Worm (Caenorhabditis elegans) whole organism, midembryonic: ENCODE results near the gene dnbp-1.

Source experiments
- T22C8.4 ChIP-seq: fragments of 200-800 bp; sonication (Bioruptor generic); IDR thresholded peaks from 2 replicates; pipeline ENCODE4 v1.3.6; 2022; ENCODE audit warnings: missing genetic modification characterization, missing compliant biosample characterization
- cog-1 ChIP-seq: sonication (generic microtip); optimal IDR thresholded peaks from 2 replicates; lab custom pipeline; 2016; ENCODE audit warnings: missing genetic modification characterization, missing compliant biosample characterization
- flt-1 ChIP-seq: fragments of 200-800 bp; sonication (Bioruptor generic); IDR thresholded peaks from 2 replicates; pipeline ENCODE4 v1.3.6; 2022; ENCODE audit warnings: missing genetic modification characterization, missing compliant biosample characterization
- klf-2 ChIP-seq: fragments of 200-800 bp; sonication (Bioruptor generic); conservative IDR thresholded peaks from 2 replicates; pipeline ENCODE4 v1.3.6; 2022; ENCODE audit warnings: missing genetic modification reagents, missing genetic modification characterization, missing compliant biosample characterization
- med-1 ChIP-seq: sonication (generic microtip); optimal IDR thresholded peaks from 2 replicates; lab custom pipeline; 2017; ENCODE audit warnings: missing genetic modification characterization, mild to moderate bottlenecking, missing compliant biosample characterization, antibody characterized with exemption, missing genetic modification reagents; ENCODE audit not compliant: insufficient read depth
- ref-1 ChIP-seq: fragments of 200-800 bp; sonication (Bioruptor generic); conservative IDR thresholded peaks from 2 replicates; pipeline ENCODE4 v1.3.6; 2022; ENCODE audit warnings: missing genetic modification reagents, missing genetic modification characterization, missing compliant biosample characterization
- ztf-23 ChIP-seq: fragments of 200-800 bp; sonication (Bioruptor generic); IDR thresholded peaks from 2 replicates; pipeline ENCODE4 v1.3.6; 2022; ENCODE audit warnings: missing genetic modification reagents, missing genetic modification characterization, missing compliant biosample characterization
- ztf-29 ChIP-seq: fragments of 200-800 bp; sonication (Bioruptor generic); IDR thresholded peaks from 2 replicates; pipeline ENCODE4 v1.3.6; 2022; ENCODE audit warnings: missing genetic modification reagents, missing genetic modification characterization, missing compliant biosample characterization

ce11 chrIV:13941640-13942039 lies 38.0 kb downstream of the dnbp-1 start:
- TF ChIP-seq ref-1, result no peak
- no peak for TF ChIP-seq flt-1 (GFP tag; lab: Robert Waterston, UW)
- TF ChIP-seq ztf-29, result no peak
- no peak for TF ChIP-seq cog-1 (tag; lab: Kevin White, UChicago)
- no peak for TF ChIP-seq T22C8.4 (GFP tag; lab: Robert Waterston, UW)
- TF ChIP-seq med-1 (GFP tag; lab: Kevin White, UChicago), result no peak
- no peak for TF ChIP-seq klf-2 (GFP tag; lab: Robert Waterston, UW)
- TF ChIP-seq ztf-23, result no peak
